Fruit fly (Drosophila melanogaster) whole organism, pupa: ENCODE results near the gene Vha16-3.
A peak's percentile ranks its signal among the peaks of the same experiment; 100 is the strongest.

ENCODE experiments used
- CG10348 ChIP-seq: fragments of 200-800 bp; sonication (Bioruptor generic); IDR thresholded peaks from 2 replicates; pipeline ENCODE4 v1.3.6; 2022; ENCODE audit warnings: missing biosample characterization, missing genetic modification characterization
- CG12605 ChIP-seq: fragments of 200-800 bp; sonication (Bioruptor generic); IDR thresholded peaks from 2 replicates; pipeline ENCODE4 v1.3.6; 2022; ENCODE audit warnings: missing biosample characterization, missing genetic modification characterization
- CG13204 ChIP-seq: fragments of 200-800 bp; sonication (Bioruptor generic); optimal IDR thresholded peaks from 2 replicates; lab custom pipeline; 2018; ENCODE audit warnings: missing biosample characterization, mild to moderate bottlenecking, missing genetic modification characterization, moderate library complexity
- CG14655 ChIP-seq: fragments of 200-800 bp; sonication (Bioruptor generic); optimal IDR thresholded peaks from 3 replicates; lab custom pipeline; 2017; ENCODE audit warnings: mild to moderate bottlenecking, missing biosample characterization, missing genetic modification reagents, missing genetic modification characterization
- CG15710 ChIP-seq: fragments of 200-800 bp; sonication (Bioruptor generic); optimal IDR thresholded peaks from 2 replicates; lab custom pipeline; 2018; ENCODE audit warnings: missing biosample characterization, mild to moderate bottlenecking, missing genetic modification characterization, moderate library complexity
- CG17806 ChIP-seq: fragments of 200-800 bp; sonication (Bioruptor generic); optimal IDR thresholded peaks from 2 replicates; lab custom pipeline; 2018; ENCODE audit warnings: missing biosample characterization, mild to moderate bottlenecking, missing genetic modification characterization, moderate library complexity
- CG32121 ChIP-seq: fragments of 200-800 bp; sonication (Bioruptor generic); IDR thresholded peaks from 2 replicates; pipeline ENCODE4 v1.3.6; 2022; ENCODE audit warnings: missing biosample characterization, missing genetic modification characterization
- CG34367 ChIP-seq: fragments of 200-800 bp; sonication (Bioruptor generic); optimal IDR thresholded peaks from 2 replicates; lab custom pipeline; 2018; ENCODE audit warnings: missing biosample characterization, mild to moderate bottlenecking, missing genetic modification characterization
- CG4496 ChIP-seq: fragments of 200-800 bp; sonication (Bioruptor generic); IDR thresholded peaks from 3 replicates; pipeline ENCODE4 v1.3.6; 2022; ENCODE audit warnings: missing biosample characterization, missing genetic modification characterization
- CG8159 ChIP-seq: fragments of 200-800 bp; sonication (Bioruptor generic); optimal IDR thresholded peaks from 3 replicates; lab custom pipeline; 2018; ENCODE audit warnings: missing biosample characterization, mild to moderate bottlenecking, missing genetic modification characterization, moderate library complexity
- CG8301 ChIP-seq: fragments of 200-800 bp; sonication (Bioruptor generic); optimal IDR thresholded peaks from 2 replicates; lab custom pipeline; 2018; ENCODE audit warnings: missing biosample characterization, mild to moderate bottlenecking, missing genetic modification characterization
- CG9948 ChIP-seq: fragments of 200-800 bp; sonication (Bioruptor generic); optimal IDR thresholded peaks from 2 replicates; lab custom pipeline; 2018; ENCODE audit warnings: missing biosample characterization, mild to moderate bottlenecking, missing genetic modification characterization, moderate library complexity
- D1 ChIP-seq: fragments of 200-800 bp; sonication (Bioruptor generic); optimal IDR thresholded peaks from 2 replicates; lab custom pipeline; 2018; ENCODE audit warnings: missing biosample characterization, mild to moderate bottlenecking, missing genetic modification characterization, moderate library complexity
- EcR ChIP-seq: fragments of 200-800 bp; sonication (Bioruptor generic); optimal IDR thresholded peaks from 3 replicates; lab custom pipeline; 2019; ENCODE audit warnings: missing biosample characterization, missing genetic modification characterization, mild to moderate bottlenecking, moderate library complexity, missing genetic modification reagents
- Ets98B ChIP-seq: fragments of 200-800 bp; sonication (Bioruptor generic); IDR thresholded peaks from 2 replicates; pipeline ENCODE4 v1.3.6; 2022; ENCODE audit warnings: missing biosample characterization, missing genetic modification characterization
- Pif1A ChIP-seq: fragments of 200-800 bp; sonication (Bioruptor generic); optimal IDR thresholded peaks from 3 replicates; lab custom pipeline; 2016; ENCODE audit warnings: missing biosample characterization, missing genetic modification characterization
- Pif1B ChIP-seq: fragments of 200-800 bp; sonication (Bioruptor generic); optimal IDR thresholded peaks from 3 replicates; lab custom pipeline; 2016; ENCODE audit warnings: missing biosample characterization, missing genetic modification characterization
- Snoo ChIP-seq: fragments of 200-800 bp; sonication (Bioruptor generic); optimal IDR thresholded peaks from 3 replicates; lab custom pipeline; 2017; ENCODE audit warnings: missing biosample characterization, mild to moderate bottlenecking, missing genetic modification characterization, inconsistent platforms
- fd96Ca ChIP-seq: fragments of 200-800 bp; sonication (Bioruptor generic); IDR thresholded peaks from 3 replicates; pipeline ENCODE4 v1.3.6; 2022; ENCODE audit warnings: missing biosample characterization, missing genetic modification characterization
- gl ChIP-seq: fragments of 200-800 bp; sonication (Bioruptor generic); optimal IDR thresholded peaks from 2 replicates; lab custom pipeline; 2018; ENCODE audit warnings: missing biosample characterization, mild to moderate bottlenecking, missing genetic modification characterization
- rn ChIP-seq: fragments of 200-800 bp; sonication (Bioruptor generic); IDR thresholded peaks from 2 replicates; pipeline ENCODE4 v1.3.6; 2022; ENCODE audit warnings: missing biosample characterization, missing genetic modification characterization

Vha16-3 gene

dm6 chr3L:11444861-11445260 lies 28.2 kb upstream of the Vha16-3 start, which contains the start of gene CG7557:
CG7557 (plus strand) TSS chr3L:11445161.
- no peak for TF ChIP-seq CG13204 (GFP tag; lab: Kevin White, UChicago)
- no peak for TF ChIP-seq fd96Ca (GFP tag; lab: Robert Waterston, UW)
- TF ChIP-seq Pif1A (GFP tag; lab: Kevin White, UChicago), result no peak
- TF ChIP-seq CG8301 (tag; lab: Kevin White, UChicago), result no peak
- no peak for TF ChIP-seq CG15710 (tag; lab: Kevin White, UChicago)
- TF ChIP-seq CG10348 (GFP tag; lab: Robert Waterston, UW), result no peak
- TF ChIP-seq Snoo (tag; lab: Kevin White, UChicago), result no peak
- no peak for TF ChIP-seq Ets98B (GFP tag; lab: Robert Waterston, UW)
- no peak for TF ChIP-seq EcR (GFP tag; lab: Kevin White, UChicago)
- no peak for TF ChIP-seq D1 (tag; lab: Kevin White, UChicago)
- no peak for TF ChIP-seq CG34367
- TF ChIP-seq gl (tag; lab: Kevin White, UChicago), result no peak
- no peak for TF ChIP-seq CG4496
- no peak for TF ChIP-seq CG8159 (tag; lab: Kevin White, UChicago)
- TF ChIP-seq Pif1B (GFP tag; lab: Kevin White, UChicago), result no peak
- TF ChIP-seq CG9948 (tag; lab: Kevin White, UChicago), result no peak
- TF ChIP-seq CG17806 (tag; lab: Kevin White, UChicago), result no peak

dm6 chr3L:11447022-11447728 lies 25.9 kb upstream of the Vha16-3 start:
- peak; percentile 83 for TF ChIP-seq fd96Ca (GFP tag; lab: Robert Waterston, UW)
- TF ChIP-seq CG9948 (tag; lab: Kevin White, UChicago), result peak; percentile 89
- TF ChIP-seq CG15710 (tag; lab: Kevin White, UChicago), result peak; percentile 80
- TF ChIP-seq rn (GFP tag; lab: Robert Waterston, UW), result peak; percentile 56; the same call in 1 of the 2 replicates
- TF ChIP-seq CG4496, result peak; percentile 93
- TF ChIP-seq CG10348 (GFP tag; lab: Robert Waterston, UW), result no peak; the same call in 1 of the 2 replicates
- peak; percentile 12 for TF ChIP-seq CG34367
- peak; percentile 99 for TF ChIP-seq EcR (GFP tag; lab: Kevin White, UChicago)
- TF ChIP-seq D1 (tag; lab: Kevin White, UChicago), result peak; percentile 79
- TF ChIP-seq gl (tag; lab: Kevin White, UChicago), result peak; percentile 49
- peak; percentile 89 for TF ChIP-seq CG17806 (tag; lab: Kevin White, UChicago)
- peak; percentile 64 for TF ChIP-seq CG12605 (GFP tag; lab: Robert Waterston, UW)
- peak; percentile 84 for TF ChIP-seq Pif1A (GFP tag; lab: Kevin White, UChicago)
- TF ChIP-seq CG8159 (tag; lab: Kevin White, UChicago), result peak; percentile 90
- TF ChIP-seq CG32121 (GFP tag; lab: Robert Waterston, UW), result peak; percentile 93
- peak; percentile 92 for TF ChIP-seq CG14655 (GFP tag; lab: Kevin White, UChicago)
- peak; percentile 18 for TF ChIP-seq Snoo (tag; lab: Kevin White, UChicago)
- TF ChIP-seq CG8301 (tag; lab: Kevin White, UChicago), result peak; percentile 93
- peak; percentile 74 for TF ChIP-seq Pif1B (GFP tag; lab: Kevin White, UChicago)
- peak; percentile 44 for TF ChIP-seq CG13204 (GFP tag; lab: Kevin White, UChicago)
- peak; percentile 90 for TF ChIP-seq Ets98B (GFP tag; lab: Robert Waterston, UW)

- TF ChIP-seq CG8301 (tag; lab: Kevin White, UChicago) (peak; percentile 87), CG4496 (peak; percentile 85), EcR (GFP tag; lab: Kevin White, UChicago) (no peak), Snoo (tag; lab: Kevin White, UChicago) (no peak), Pif1A (GFP tag; lab: Kevin White, UChicago) (peak; percentile 61), CG17806 (tag; lab: Kevin White, UChicago) (peak; percentile 67), gl (tag; lab: Kevin White, UChicago) (no peak), Ets98B (GFP tag; lab: Robert Waterston, UW) (peak; percentile 79), CG15710 (tag; lab: Kevin White, UChicago) (peak; percentile 43), CG8159 (tag; lab: Kevin White, UChicago) (peak; percentile 55), CG34367 (peak; percentile 65), CG13204 (GFP tag; lab: Kevin White, UChicago) (no peak), Pif1B (GFP tag; lab: Kevin White, UChicago) (peak; percentile 49), fd96Ca (GFP tag; lab: Robert Waterston, UW) (peak; percentile 82), rn (GFP tag; lab: Robert Waterston, UW) (peak; percentile 44; the same call in 1 of the 2 replicates), CG12605 (GFP tag; lab: Robert Waterston, UW) (peak; percentile 59), CG10348 (GFP tag; lab: Robert Waterston, UW) (no peak), CG14655 (GFP tag; lab: Kevin White, UChicago) (peak; percentile 82), CG9948 (tag; lab: Kevin White, UChicago) (peak; percentile 64), CG32121 (GFP tag; lab: Robert Waterston, UW) (peak; percentile 63), D1 (tag; lab: Kevin White, UChicago) (no peak)
These were observed 24.7 kb upstream of the Vha16-3 start for dm6 chr3L:11448349-11448748.

dm6 chr3L:11448935-11449334 lies 24.2 kb upstream of the Vha16-3 start:
- 0 out of 2 replicates have a peak, but pooled peaks have one; percentile 54 for TF ChIP-seq CG10348 (GFP tag; lab: Robert Waterston, UW)
- TF ChIP-seq CG9948 (tag; lab: Kevin White, UChicago), result peak; percentile 81
- TF ChIP-seq Ets98B (GFP tag; lab: Robert Waterston, UW), result peak; percentile 93
- peak; percentile 50 for TF ChIP-seq CG34367
- TF ChIP-seq CG15710 (tag; lab: Kevin White, UChicago), result peak; percentile 54
- peak; percentile 88 for TF ChIP-seq CG32121 (GFP tag; lab: Robert Waterston, UW)
- TF ChIP-seq Snoo (tag; lab: Kevin White, UChicago), result no peak
- peak; percentile 0 for TF ChIP-seq gl (tag; lab: Kevin White, UChicago)
- TF ChIP-seq CG8301 (tag; lab: Kevin White, UChicago), result peak; percentile 91
- TF ChIP-seq CG4496, result peak; percentile 96
- TF ChIP-seq fd96Ca (GFP tag; lab: Robert Waterston, UW), result peak; percentile 97
- TF ChIP-seq CG14655 (GFP tag; lab: Kevin White, UChicago), result peak; percentile 94
- peak; percentile 77 for TF ChIP-seq Pif1A (GFP tag; lab: Kevin White, UChicago)
- TF ChIP-seq EcR (GFP tag; lab: Kevin White, UChicago), result no peak
- peak; percentile 63 for TF ChIP-seq Pif1B (GFP tag; lab: Kevin White, UChicago)
- peak; percentile 84 for TF ChIP-seq CG12605 (GFP tag; lab: Robert Waterston, UW)
- TF ChIP-seq D1 (tag; lab: Kevin White, UChicago), result peak; percentile 6
- peak; percentile 66 for TF ChIP-seq CG17806 (tag; lab: Kevin White, UChicago)
- peak; percentile 28 for TF ChIP-seq CG8159 (tag; lab: Kevin White, UChicago)
- no peak for TF ChIP-seq CG13204 (GFP tag; lab: Kevin White, UChicago)
- TF ChIP-seq rn (GFP tag; lab: Robert Waterston, UW), result peak; percentile 88
